Worm (Caenorhabditis elegans) whole organism, late embryonic: ENCODE results near the gene syf-2.

ENCODE experiments used
- T23F11.4 ChIP-seq: fragments of 200-800 bp; sonication (Bioruptor generic); optimal IDR thresholded peaks from 2 replicates; lab custom pipeline; 2018; ENCODE audit warnings: mild to moderate bottlenecking, missing genetic modification characterization, missing compliant biosample characterization
- Y22D7AL.16 ChIP-seq: sonication (generic microtip); optimal IDR thresholded peaks from 2 replicates; lab custom pipeline; 2016; ENCODE audit warnings: missing genetic modification characterization, missing compliant biosample characterization
- ahr-1 ChIP-seq: sonication (generic microtip); optimal IDR thresholded peaks from 2 replicates; lab custom pipeline; 2016; ENCODE audit warnings: missing genetic modification characterization, missing compliant biosample characterization
- ceh-14 ChIP-seq: sonication (generic microtip); optimal IDR thresholded peaks from 2 replicates; lab custom pipeline; 2016; ENCODE audit warnings: missing genotype, missing genetic modification characterization, missing compliant biosample characterization
- ceh-18 ChIP-seq: sonication (generic microtip); optimal IDR thresholded peaks from 2 replicates; lab custom pipeline; 2016; ENCODE audit warnings: missing genetic modification characterization, missing compliant biosample characterization
- ceh-19 ChIP-seq: fragments of 200-800 bp; sonication (Bioruptor generic); optimal IDR thresholded peaks from 2 replicates; lab custom pipeline; 2018; ENCODE audit warnings: mild to moderate bottlenecking, missing genetic modification characterization, missing compliant biosample characterization
- ceh-30 ChIP-seq: fragments of 150-350 bp; optimal IDR thresholded peaks from 2 replicates; lab custom pipeline; 2014; ENCODE audit warnings: missing biosample characterization, missing genetic modification characterization
- ceh-31 ChIP-seq: sonication (generic microtip); optimal IDR thresholded peaks from 2 replicates; lab custom pipeline; 2016; ENCODE audit warnings: missing genetic modification characterization, missing compliant biosample characterization
- ceh-34 ChIP-seq: sonication (generic microtip); optimal IDR thresholded peaks from 2 replicates; lab custom pipeline; 2016; ENCODE audit warnings: mild to moderate bottlenecking, missing genetic modification characterization, missing compliant biosample characterization
- ceh-48 ChIP-seq: sonication (generic microtip); optimal IDR thresholded peaks from 2 replicates; lab custom pipeline; 2016; ENCODE audit warnings: missing genetic modification characterization, inconsistent platforms, missing compliant biosample characterization
- ceh-9 ChIP-seq: sonication (generic microtip); optimal IDR thresholded peaks from 2 replicates; lab custom pipeline; 2016; ENCODE audit warnings: mild to moderate bottlenecking, missing genetic modification characterization, inconsistent platforms, missing compliant biosample characterization
- dmd-4 ChIP-seq: sonication (generic microtip); optimal IDR thresholded peaks from 2 replicates; lab custom pipeline; 2016; ENCODE audit warnings: borderline replicate concordance, missing genetic modification characterization, missing compliant biosample characterization
- dve-1 ChIP-seq: sonication (generic microtip); optimal IDR thresholded peaks from 2 replicates; lab custom pipeline; 2017; ENCODE audit warnings: antibody characterized with exemption, mild to moderate bottlenecking, missing genetic modification characterization, missing compliant biosample characterization
- elt-2 ChIP-seq: sonication (generic microtip); optimal IDR thresholded peaks from 2 replicates; lab custom pipeline; 2016; ENCODE audit warnings: missing genetic modification reagents, missing genetic modification characterization, missing compliant biosample characterization
- elt-4 ChIP-seq: sonication (generic microtip); optimal IDR thresholded peaks from 2 replicates; lab custom pipeline; 2016; ENCODE audit warnings: missing genetic modification characterization, missing compliant biosample characterization
- ets-4 ChIP-seq: sonication (generic microtip); optimal IDR thresholded peaks from 2 replicates; lab custom pipeline; 2016; ENCODE audit warnings: missing genetic modification characterization, missing compliant biosample characterization
- fkh-6 ChIP-seq: sonication (generic microtip); optimal IDR thresholded peaks from 2 replicates; lab custom pipeline; 2016; ENCODE audit warnings: missing genetic modification characterization, missing compliant biosample characterization
- hlh-30 ChIP-seq: sonication (generic microtip); optimal IDR thresholded peaks from 2 replicates; lab custom pipeline; 2017; ENCODE audit warnings: antibody characterized with exemption, missing genetic modification characterization, missing compliant biosample characterization; ENCODE audit not compliant: insufficient read depth
- hlh-6 ChIP-seq: sonication (generic microtip); optimal IDR thresholded peaks from 2 replicates; lab custom pipeline; 2016; ENCODE audit warnings: missing genotype, missing genetic modification characterization, missing compliant biosample characterization
- hlh-8 ChIP-seq: sonication (generic microtip); optimal IDR thresholded peaks from 2 replicates; lab custom pipeline; 2016; ENCODE audit warnings: missing genotype, missing genetic modification characterization, missing compliant biosample characterization
- lim-6 ChIP-seq: sonication (generic microtip); optimal IDR thresholded peaks from 2 replicates; lab custom pipeline; 2016; ENCODE audit warnings: missing genetic modification characterization, missing compliant biosample characterization
- lin-11 ChIP-seq: fragments of 200-800 bp; sonication (Bioruptor generic); optimal IDR thresholded peaks from 2 replicates; lab custom pipeline; 2018; ENCODE audit warnings: mild to moderate bottlenecking, missing genetic modification characterization, missing compliant biosample characterization
- nfya-1 ChIP-seq: sonication (generic microtip); optimal IDR thresholded peaks from 2 replicates; lab custom pipeline; 2017; ENCODE audit warnings: missing genetic modification characterization, mild to moderate bottlenecking, missing compliant biosample characterization, antibody characterized with exemption, moderate library complexity
- npax-4 ChIP-seq: sonication (generic microtip); optimal IDR thresholded peaks from 2 replicates; lab custom pipeline; 2016; ENCODE audit warnings: missing genetic modification characterization, missing compliant biosample characterization
- odd-2 ChIP-seq: sonication (generic microtip); optimal IDR thresholded peaks from 2 replicates; lab custom pipeline; 2017; ENCODE audit warnings: antibody characterized with exemption, mild to moderate bottlenecking, missing genetic modification characterization, missing compliant biosample characterization
- pax-1 ChIP-seq: fragments of 150-350 bp; optimal IDR thresholded peaks from 2 replicates; lab custom pipeline; 2014; ENCODE audit warnings: missing biosample characterization, missing genetic modification characterization
- pha-2 ChIP-seq: sonication (generic microtip); optimal IDR thresholded peaks from 2 replicates; lab custom pipeline; 2017; ENCODE audit warnings: mild to moderate bottlenecking, missing genetic modification characterization, missing compliant biosample characterization
- pha-4 ChIP-seq: fragments of 150-350 bp; optimal IDR thresholded peaks from 2 replicates; lab custom pipeline; 2018; ENCODE audit warnings: missing biosample characterization, missing genetic modification reagents, missing genetic modification characterization
- ref-2 ChIP-seq: sonication (generic microtip); optimal IDR thresholded peaks from 2 replicates; lab custom pipeline; 2016; ENCODE audit warnings: missing genetic modification characterization, missing compliant biosample characterization
- sdc-2 ChIP-seq: sonication (generic microtip); optimal IDR thresholded peaks from 2 replicates; lab custom pipeline; 2016; ENCODE audit warnings: missing genotype, missing genetic modification characterization, missing compliant biosample characterization
- sox-2 ChIP-seq: fragments of 200-800 bp; sonication (Bioruptor generic); IDR thresholded peaks from 2 replicates; pipeline ENCODE4 v1.3.6; 2022; ENCODE audit warnings: missing genetic modification reagents, missing genetic modification characterization, missing compliant biosample characterization
- tbx-2 ChIP-seq: sonication (generic microtip); optimal IDR thresholded peaks from 2 replicates; lab custom pipeline; 2016; ENCODE audit warnings: missing genetic modification characterization, missing compliant biosample characterization
- ttx-3 ChIP-seq: sonication (generic microtip); optimal IDR thresholded peaks from 2 replicates; lab custom pipeline; 2016; ENCODE audit warnings: missing genetic modification reagents, missing genetic modification characterization, missing compliant biosample characterization
- unc-42 ChIP-seq: sonication (generic microtip); optimal IDR thresholded peaks from 2 replicates; lab custom pipeline; 2016; ENCODE audit warnings: missing genotype, missing genetic modification characterization, missing compliant biosample characterization
- unc-86 ChIP-seq: sonication (generic microtip); optimal IDR thresholded peaks from 2 replicates; lab custom pipeline; 2016; ENCODE audit warnings: missing genetic modification characterization, missing compliant biosample characterization
- zip-5 ChIP-seq: sonication (generic microtip); optimal IDR thresholded peaks from 2 replicates; lab custom pipeline; 2016; ENCODE audit warnings: missing genetic modification characterization, missing compliant biosample characterization

The syf-2 gene

DNA sequence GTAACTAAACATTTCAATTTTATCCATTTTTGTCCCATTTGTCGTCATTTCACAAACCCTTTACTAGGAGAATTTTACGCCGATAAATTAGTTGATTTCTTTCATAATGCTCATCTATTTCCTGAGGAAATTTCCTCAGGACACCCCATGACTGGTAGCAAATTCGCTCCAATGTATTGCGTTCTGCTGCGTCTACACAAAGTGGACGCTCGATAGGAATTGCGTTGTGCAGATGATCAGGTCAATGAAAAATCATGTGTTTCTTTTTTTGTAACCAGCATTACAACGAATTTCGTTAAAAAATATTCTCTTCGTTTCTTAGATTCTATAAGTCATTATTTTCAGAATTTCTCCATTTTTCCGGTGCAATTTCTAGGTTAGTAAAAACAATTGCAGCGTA is 19.9 kb upstream of the syf-2 start, which contains the start of gene epg-4 (continued):
- TF ChIP-seq elt-2 (tag; lab: Kevin White, UChicago) (no peak), zip-5 (tag; lab: Kevin White, UChicago) (no peak), T23F11.4 (no peak), ttx-3 (tag; lab: Kevin White, UChicago) (peak; percentile 11), tbx-2 (tag; lab: Kevin White, UChicago) (peak; percentile 22), ceh-18 (peak; percentile 12), nfya-1 (tag; lab: Kevin White, UChicago) (no peak), fkh-6 (tag; lab: Kevin White, UChicago) (no peak), hlh-30 (tag; lab: Kevin White, UChicago) (peak; percentile 91), sox-2 (GFP tag; lab: Robert Waterston, UW) (no peak), dmd-4 (tag; lab: Kevin White, UChicago) (no peak), lim-6 (no peak), pha-4 (tag; lab: Kevin White, UChicago) (no peak), ceh-9 (tag; lab: Kevin White, UChicago) (no peak), hlh-6 (tag; lab: Kevin White, UChicago) (no peak), sdc-2 (tag; lab: Kevin White, UChicago) (no peak)
- TF ChIP-seq, all 69 proteins: peak for 8

ce11 chrIII:7180613-7181012 is 18.7 kb upstream of the syf-2 start, which contains the start of gene ndab-2:
ndab-2 (plus strand) TSS chrIII:7180752.
- TF ChIP-seq ttx-3 (tag; lab: Kevin White, UChicago): no peak
- TF ChIP-seq hlh-8 (tag; lab: Kevin White, UChicago): no peak
- TF ChIP-seq odd-2: no peak
- TF ChIP-seq ceh-18: no peak
- no peak for TF ChIP-seq pha-2 (tag; lab: Kevin White, UChicago)
- no peak for TF ChIP-seq Y22D7AL.16 (tag; lab: Kevin White, UChicago)
- no peak for TF ChIP-seq ceh-48
- TF ChIP-seq tbx-2 (tag; lab: Kevin White, UChicago): no peak
- TF ChIP-seq lin-11 (tag; lab: Kevin White, UChicago): no peak
- no peak for TF ChIP-seq ceh-19 (GFP tag; lab: Kevin White, UChicago)
- no peak for TF ChIP-seq elt-4 (tag; lab: Kevin White, UChicago)
- no peak for TF ChIP-seq ets-4 (tag; lab: Kevin White, UChicago)
- TF ChIP-seq npax-4 (tag; lab: Kevin White, UChicago): no peak
- TF ChIP-seq ceh-30: no peak
- TF ChIP-seq ceh-14 (tag; lab: Kevin White, UChicago): no peak
- no peak for TF ChIP-seq ref-2

DNA sequence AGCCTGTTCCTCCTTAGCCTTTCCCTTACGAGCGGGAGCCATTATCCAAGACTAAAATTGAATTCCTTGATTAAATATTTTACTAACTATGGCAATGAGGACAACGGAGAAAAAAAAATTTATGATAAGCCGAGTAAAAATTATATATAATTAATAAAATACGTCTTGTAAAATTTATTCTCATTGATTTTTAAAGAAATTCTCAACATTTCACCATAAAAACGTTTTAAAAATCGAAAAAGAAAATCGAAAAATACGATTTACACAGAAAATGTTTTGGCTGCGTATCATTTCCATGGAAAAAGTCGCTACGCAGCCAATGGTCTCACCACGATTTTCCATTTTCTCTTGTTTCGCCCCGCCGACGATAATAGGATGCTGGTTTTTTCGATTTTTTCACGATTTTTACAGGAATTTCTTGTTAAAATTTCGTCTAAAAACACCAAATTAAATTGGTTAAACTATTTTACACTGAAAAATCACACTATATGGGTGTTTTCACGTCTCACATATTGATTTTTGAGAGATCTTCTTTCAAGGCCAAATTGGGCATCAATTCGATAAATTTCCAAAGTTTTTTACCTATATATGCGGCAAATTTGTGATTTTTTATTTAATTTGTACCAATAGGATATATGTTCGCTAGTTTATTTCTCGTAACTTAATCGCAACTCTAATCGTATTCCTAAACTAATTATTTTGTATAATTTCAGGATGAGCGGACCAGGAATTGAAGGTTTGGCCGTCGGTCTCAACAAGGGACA is 17.8 kb upstream of the syf-2 start, which contains the start of the genes rps-14 and rpl-36:
Gene rps-14 (minus strand): TSS at position 51 of the 764 bp plus-strand sequence.
Gene rpl-36 (plus strand): TSS at position 714 of the 764 bp plus-strand sequence.
- TF ChIP-seq unc-42 (tag; lab: Kevin White, UChicago) (peak; percentile 64), dve-1 (tag; lab: Kevin White, UChicago) (no peak), ceh-34 (tag; lab: Kevin White, UChicago) (peak; percentile 13), ref-2 (peak; percentile 2), sox-2 (GFP tag; lab: Robert Waterston, UW) (0 out of 2 replicates have a peak, but pooled peaks have one; percentile 33), ceh-31 (tag; lab: Kevin White, UChicago) (peak; percentile 46), ceh-18 (peak; percentile 27), tbx-2 (tag; lab: Kevin White, UChicago) (peak; percentile 18), ahr-1 (tag; lab: Kevin White, UChicago) (no peak), npax-4 (tag; lab: Kevin White, UChicago) (no peak), T23F11.4 (no peak), ceh-30 (peak; percentile 14), nfya-1 (tag; lab: Kevin White, UChicago) (peak; percentile 87), unc-86 (peak; percentile 26), pax-1 (tag; lab: Kevin White, UChicago) (peak; percentile 81)
